Worm (Caenorhabditis elegans) whole organism, L4/young adult: ENCODE data around the gene ugt-43.

Experiments
- W03F9.2 ChIP-seq: fragments of 150-350 bp; optimal IDR thresholded peaks from 2 replicates; lab custom pipeline; 2014; ENCODE audit warnings: missing biosample characterization, missing genetic modification characterization
- dao-5 ChIP-seq: sonication (generic microtip); optimal IDR thresholded peaks from 2 replicates; lab custom pipeline; 2016; ENCODE audit warnings: missing genotype, missing genetic modification characterization, moderate library complexity, missing compliant biosample characterization
- him-1 ChIP-seq: sonication (generic microtip); optimal IDR thresholded peaks from 2 replicates; lab custom pipeline; 2016; ENCODE audit warnings: missing genotype, missing genetic modification reagents, missing genetic modification characterization, missing compliant biosample characterization

Gene ugt-43

ce11 chrIV:10449799-10450198 lies 14.6 kb upstream of the ugt-43 start, which contains the start of gene F13B12.4:
Gene F13B12.4 (minus strand): TSS chrIV:10449899.
- TF ChIP-seq him-1 (tag; lab: Kevin White, UChicago): no peak
- no peak for TF ChIP-seq dao-5 (tag; lab: Kevin White, UChicago)
- TF ChIP-seq W03F9.2: no peak

- TF ChIP-seq dao-5 (tag; lab: Kevin White, UChicago) (no peak), him-1 (tag; lab: Kevin White, UChicago) (no peak), W03F9.2 (no peak)
These were observed 11.4 kb upstream of the ugt-43 start, which contains the start of gene F01D4.8 for ce11 chrIV:10453001-10453400. Gene F01D4.8 (minus strand): TSS chrIV:10453101.

ce11 chrIV:10457137-10457536 lies 7.3 kb upstream of the ugt-43 start, which contains the start of gene srb-17:
Gene srb-17 (minus strand): TSS chrIV:10457237.
- TF ChIP-seq dao-5 (tag; lab: Kevin White, UChicago) (no peak), him-1 (tag; lab: Kevin White, UChicago) (no peak), W03F9.2 (no peak)

DNA sequence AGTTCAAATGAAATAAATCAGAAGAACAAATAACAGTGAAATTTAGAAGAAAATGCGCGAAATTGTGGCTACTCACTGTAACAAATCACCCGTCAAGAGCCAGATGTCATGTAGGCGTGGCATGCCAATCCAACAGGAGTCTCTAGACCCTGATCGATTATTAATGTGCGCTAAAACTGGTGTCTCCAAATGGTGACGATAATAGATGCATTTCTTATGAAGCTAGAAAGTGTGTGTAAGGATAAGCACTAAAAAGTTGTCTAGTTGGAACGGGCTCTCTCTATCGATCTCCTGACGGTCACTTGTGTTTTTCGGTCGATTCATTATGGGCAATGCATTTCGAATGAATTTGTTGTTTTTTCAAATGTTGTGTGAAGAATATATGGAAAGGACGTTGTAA lies 2.6 kb upstream of the ugt-43 start, which contains the start of gene mec-3:
Gene mec-3, minus strand, starts transcription at position 101 of the 400 bp plus-strand sequence.
- TF ChIP-seq dao-5 (tag; lab: Kevin White, UChicago): no peak
- no peak for TF ChIP-seq him-1 (tag; lab: Kevin White, UChicago)
- TF ChIP-seq W03F9.2: no peak

- TF ChIP-seq him-1 (tag; lab: Kevin White, UChicago) (no peak), W03F9.2 (no peak), dao-5 (tag; lab: Kevin White, UChicago) (no peak)
These were observed 1.8 kb upstream of the ugt-43 start for ce11 chrIV:10462608-10463007.

DNA sequence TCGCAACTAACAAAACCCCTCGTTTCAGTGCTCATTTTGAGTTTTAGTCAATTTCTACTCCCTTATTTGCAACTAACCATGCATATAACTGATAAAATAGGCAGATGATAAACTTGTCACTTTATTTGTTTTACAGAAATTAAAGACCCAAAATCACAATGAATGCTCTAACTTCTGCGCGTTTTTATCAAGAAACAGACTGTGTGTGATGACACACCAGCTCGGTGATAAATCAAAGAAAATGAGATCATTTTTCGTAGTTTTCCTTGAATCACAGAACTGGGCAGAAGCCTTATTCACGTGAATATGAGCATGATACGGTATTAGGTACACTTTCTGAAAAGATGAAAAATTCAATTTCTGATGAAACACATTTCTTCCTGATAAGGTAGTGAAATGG lies 1.3 kb upstream of the ugt-43 start:
- TF ChIP-seq him-1 (tag; lab: Kevin White, UChicago) (no peak), W03F9.2 (no peak), dao-5 (tag; lab: Kevin White, UChicago) (no peak)

DNA sequence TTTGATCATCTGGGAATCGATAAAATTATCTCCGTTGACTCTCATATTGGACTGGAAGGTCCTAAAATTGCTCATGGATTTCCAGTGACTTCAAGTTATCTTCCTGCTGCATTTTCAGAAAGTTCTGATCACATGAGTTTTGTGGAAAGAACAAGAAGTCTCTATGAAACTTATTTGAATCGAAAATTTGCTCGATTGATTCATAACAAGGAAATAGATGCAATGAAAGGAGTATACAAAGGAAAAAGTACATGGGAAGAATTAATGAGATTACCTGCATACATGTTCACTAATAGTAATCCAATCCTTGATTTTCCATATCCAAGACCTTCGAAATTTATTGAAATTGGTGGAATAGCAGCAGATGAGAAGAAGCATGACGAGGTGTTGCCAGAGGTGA lies 1.4 kb downstream of the ugt-43 start:
- TF ChIP-seq dao-5 (tag; lab: Kevin White, UChicago) (no peak), W03F9.2 (no peak), him-1 (tag; lab: Kevin White, UChicago) (no peak)

DNA sequence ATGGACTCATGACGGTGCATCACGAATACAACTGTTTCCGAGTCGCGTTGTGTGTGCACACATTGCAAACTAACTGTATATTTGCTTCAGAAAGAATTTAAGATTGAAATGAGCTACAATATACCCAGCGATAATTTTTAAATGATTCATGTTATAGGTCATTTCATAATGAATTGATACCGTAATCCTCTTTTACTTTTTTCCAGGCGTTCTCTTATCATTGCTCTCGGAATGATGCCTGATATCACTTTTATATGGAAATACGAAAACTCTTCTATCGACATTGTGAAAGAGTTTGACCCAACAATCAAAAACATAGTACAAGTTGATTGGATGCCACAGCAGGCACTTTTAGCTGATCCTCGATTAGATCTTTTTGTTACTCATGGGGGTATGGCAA lies 2.0 kb downstream of the ugt-43 start:
- TF ChIP-seq him-1 (tag; lab: Kevin White, UChicago): no peak
- no peak for TF ChIP-seq W03F9.2
- no peak for TF ChIP-seq dao-5 (tag; lab: Kevin White, UChicago)

DNA sequence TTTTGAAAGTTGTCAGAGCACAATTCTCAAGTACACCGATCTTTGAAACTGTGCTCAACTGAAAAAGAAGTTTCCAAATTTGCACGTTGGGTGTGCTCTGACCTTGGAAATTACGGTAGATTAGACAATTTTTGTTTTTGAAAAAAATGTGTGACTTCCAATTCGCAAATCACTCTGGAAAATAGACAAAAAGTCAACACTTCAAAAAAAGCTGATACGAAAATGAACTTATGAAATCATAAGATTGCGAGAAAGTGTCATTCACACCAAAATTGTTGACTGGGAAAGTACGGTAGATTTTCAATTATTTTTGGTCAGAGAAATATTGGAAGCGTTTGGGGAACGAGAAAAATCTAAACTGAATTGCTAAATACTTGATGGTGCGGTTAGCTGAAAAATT lies 3.0 kb downstream of the ugt-43 start:
- TF ChIP-seq dao-5 (tag; lab: Kevin White, UChicago) (no peak), W03F9.2 (no peak), him-1 (tag; lab: Kevin White, UChicago) (no peak)

- TF ChIP-seq W03F9.2 (no peak), him-1 (tag; lab: Kevin White, UChicago) (no peak), dao-5 (tag; lab: Kevin White, UChicago) (no peak)
These were observed 4.3 kb downstream of the ugt-43 start for ce11 chrIV:10468662-10469061.

ce11 chrIV:10469494-10469893 lies 5.1 kb downstream of the ugt-43 start, which contains the start of gene ugt-44:
Gene ugt-44 (plus strand): TSS chrIV:10469741.
- TF ChIP-seq him-1 (tag; lab: Kevin White, UChicago) (no peak), W03F9.2 (no peak), dao-5 (tag; lab: Kevin White, UChicago) (no peak)

DNA sequence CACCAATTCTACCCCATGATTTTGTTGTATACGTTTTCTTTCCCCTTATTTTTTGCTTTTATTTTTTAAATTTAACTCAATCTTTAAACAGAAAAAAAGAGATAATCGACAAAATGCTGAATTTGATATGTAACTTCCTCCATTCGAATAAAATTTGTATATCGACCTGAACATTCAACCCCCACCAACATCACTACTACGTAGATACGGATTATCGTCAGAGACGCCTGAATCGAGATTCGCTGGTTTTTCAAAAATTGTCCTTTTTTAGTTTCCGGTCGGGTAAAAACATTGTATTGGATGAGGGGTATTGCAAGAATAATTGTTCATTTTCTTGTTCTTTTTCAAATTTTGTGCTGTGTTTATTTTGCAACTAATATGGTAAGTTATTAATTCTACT lies 8.1 kb downstream of the ugt-43 start, which contains the start of gene bgnt-1.1:
Gene bgnt-1.1, plus strand, starts transcription at position 301 of the 400 bp plus-strand sequence.
- TF ChIP-seq him-1 (tag; lab: Kevin White, UChicago): no peak
- no peak for TF ChIP-seq dao-5 (tag; lab: Kevin White, UChicago)
- no peak for TF ChIP-seq W03F9.2

- no peak for TF ChIP-seq dao-5 (tag; lab: Kevin White, UChicago)
- TF ChIP-seq W03F9.2: no peak
- no peak for TF ChIP-seq him-1 (tag; lab: Kevin White, UChicago)
These were observed 10.8 kb downstream of the ugt-43 start for ce11 chrIV:10475234-10475633.

- TF ChIP-seq him-1 (tag; lab: Kevin White, UChicago): peak; percentile 68
- TF ChIP-seq W03F9.2: no peak
These were observed 17.3 kb downstream of the ugt-43 start, which contains the start of gene egl-21 for ce11 chrIV:10481695-10482094. Gene egl-21 (minus strand): TSS chrIV:10481844.

DNA sequence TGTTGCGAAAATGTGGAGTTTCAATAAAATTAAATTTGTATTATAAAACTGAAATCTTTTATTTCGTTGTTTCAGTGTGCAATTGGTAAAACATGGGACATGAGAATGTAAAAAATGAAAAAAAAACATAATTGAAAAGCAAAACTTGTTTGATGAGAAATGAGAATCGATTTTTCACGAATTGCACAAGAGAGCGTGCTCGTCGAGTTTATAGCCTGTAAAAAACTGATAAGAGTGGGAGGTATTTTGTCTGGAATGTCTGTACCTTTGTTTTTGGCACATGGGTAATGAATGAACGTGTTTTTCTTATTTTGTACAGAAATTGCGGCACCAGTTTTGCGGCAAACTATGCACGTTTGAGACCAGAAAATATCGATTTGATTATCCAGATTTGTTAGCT lies 18.2 kb downstream of the ugt-43 start:
- TF ChIP-seq W03F9.2 (no peak), him-1 (tag; lab: Kevin White, UChicago) (no peak), dao-5 (tag; lab: Kevin White, UChicago) (no peak)
